Worm (Caenorhabditis elegans) whole organism, L2 larva: Measurements from ENCODE around the gene Y39G8B.9.
A peak's percentile ranks its signal among the peaks of the same experiment; 100 is the strongest.

Source experiments
- C34F6.9 ChIP-seq: fragments of 150-350 bp; optimal IDR thresholded peaks from 2 replicates; lab custom pipeline; 2014; ENCODE audit warnings: missing biosample characterization, missing genetic modification characterization
- F13H6.1 ChIP-seq: sonication (generic microtip); optimal IDR thresholded peaks from 2 replicates; lab custom pipeline; 2016; ENCODE audit warnings: missing genetic modification characterization, missing compliant biosample characterization
- R02D3.7 ChIP-seq: fragments of 150-350 bp; optimal IDR thresholded peaks from 2 replicates; lab custom pipeline; 2014; ENCODE audit warnings: missing biosample characterization, missing genetic modification characterization
- Y55F3AM.14 ChIP-seq: fragments of 200-800 bp; sonication (Bioruptor generic); optimal IDR thresholded peaks from 2 replicates; lab custom pipeline; 2018; ENCODE audit warnings: mild to moderate bottlenecking, missing genetic modification characterization, missing compliant biosample characterization
- ZK546.5 ChIP-seq: sonication (generic microtip); optimal IDR thresholded peaks from 2 replicates; lab custom pipeline; 2017; ENCODE audit warnings: missing biosample characterization, missing genetic modification characterization
- alr-1 ChIP-seq: fragments of 150-350 bp; optimal IDR thresholded peaks from 2 replicates; lab custom pipeline; 2014; ENCODE audit warnings: missing biosample characterization, missing genetic modification characterization
- aly-2 ChIP-seq: fragments of 150-350 bp; optimal IDR thresholded peaks from 2 replicates; lab custom pipeline; 2014; ENCODE audit warnings: missing biosample characterization, missing genetic modification characterization
- blmp-1 ChIP-seq: sonication (generic microtip); optimal IDR thresholded peaks from 2 replicates; lab custom pipeline; 2017; ENCODE audit warnings: missing genetic modification characterization, mild to moderate bottlenecking, missing compliant biosample characterization, antibody characterized with exemption, moderate library complexity; ENCODE audit not compliant: insufficient read depth
- ceh-16 ChIP-seq: fragments of 150-350 bp; optimal IDR thresholded peaks from 2 replicates; lab custom pipeline; 2014; ENCODE audit warnings: missing biosample characterization, missing genetic modification characterization
- ceh-82 ChIP-seq: fragments of 150-350 bp; optimal IDR thresholded peaks from 2 replicates; lab custom pipeline; 2014; ENCODE audit warnings: missing biosample characterization, missing genetic modification characterization
- crh-2 ChIP-seq: sonication (generic microtip); optimal IDR thresholded peaks from 2 replicates; lab custom pipeline; 2017; ENCODE audit warnings: missing biosample characterization, missing genetic modification characterization
- dmd-4 ChIP-seq: sonication (generic microtip); optimal IDR thresholded peaks from 2 replicates; lab custom pipeline; 2017; ENCODE audit warnings: missing biosample characterization, missing genetic modification characterization
- egl-27 ChIP-seq: sonication (generic microtip); optimal IDR thresholded peaks from 3 replicates; lab custom pipeline; 2017; ENCODE audit warnings: missing biosample characterization, missing genetic modification reagents, missing genetic modification characterization
- fos-1 ChIP-seq: fragments of 150-350 bp; optimal IDR thresholded peaks from 2 replicates; lab custom pipeline; 2014; ENCODE audit warnings: missing biosample characterization, missing genetic modification characterization
- lin-11 ChIP-seq: fragments of 150-350 bp; sonication (generic microtip); optimal IDR thresholded peaks from 2 replicates; lab custom pipeline; 2014; ENCODE audit warnings: missing biosample characterization, missing genetic modification characterization, inconsistent platforms, mixed read lengths
- lin-13 ChIP-seq: fragments of 150-350 bp; optimal IDR thresholded peaks from 2 replicates; lab custom pipeline; 2014; ENCODE audit warnings: missing biosample characterization, missing genetic modification reagents, missing genetic modification characterization
- lin-39 ChIP-seq: fragments of 150-350 bp; optimal IDR thresholded peaks from 2 replicates; lab custom pipeline; 2014; ENCODE audit warnings: missing biosample characterization, missing genetic modification reagents, missing genetic modification characterization
- lsy-2 ChIP-seq, 2 experiments: fragments of 150-350 bp in 1 of 2; sonication (generic microtip) in 1 of 2; optimal IDR thresholded peaks; 2 replicates each; lab custom pipeline; 2014 to 2017; ENCODE audit warnings: missing biosample characterization in 2 of 2, missing genetic modification characterization in 2 of 2
- mab-5 ChIP-seq: fragments of 150-350 bp; optimal IDR thresholded peaks from 2 replicates; lab custom pipeline; 2014; ENCODE audit warnings: missing biosample characterization, missing genetic modification characterization
- mdl-1 ChIP-seq, 2 experiments: fragments of 150-350 bp in 1 of 2; sonication (generic microtip) in 1 of 2; optimal IDR thresholded peaks; 2 replicates each; lab custom pipeline; 2017; ENCODE audit warnings: missing biosample characterization in 2 of 2, missing genetic modification characterization in 2 of 2
- nhr-10 ChIP-seq: sonication (generic microtip); optimal IDR thresholded peaks from 2 replicates; lab custom pipeline; 2017; ENCODE audit warnings: missing biosample characterization, missing genetic modification characterization
- nhr-21 ChIP-seq: fragments of 150-350 bp; optimal IDR thresholded peaks from 2 replicates; lab custom pipeline; 2014; ENCODE audit warnings: missing biosample characterization, missing genetic modification characterization
- nhr-23 ChIP-seq: fragments of 150-350 bp; optimal IDR thresholded peaks from 2 replicates; lab custom pipeline; 2014; ENCODE audit warnings: missing biosample characterization, missing genetic modification reagents, missing genetic modification characterization
- nhr-6 ChIP-seq: fragments of 150-350 bp; optimal IDR thresholded peaks from 2 replicates; lab custom pipeline; 2014; ENCODE audit warnings: missing biosample characterization, missing genetic modification characterization
- nhr-77 ChIP-seq: fragments of 150-350 bp; optimal IDR thresholded peaks from 2 replicates; lab custom pipeline; 2014; ENCODE audit warnings: missing biosample characterization, missing genetic modification characterization
- skn-1 ChIP-seq: sonication (generic microtip); optimal IDR thresholded peaks from 2 replicates; lab custom pipeline; 2017; ENCODE audit warnings: missing biosample characterization, missing genetic modification characterization
- sma-3 ChIP-seq: sonication (generic microtip); optimal IDR thresholded peaks from 2 replicates; lab custom pipeline; 2016; ENCODE audit warnings: missing genetic modification reagents, missing genetic modification characterization, missing compliant biosample characterization
- sma-9 ChIP-seq, 2 experiments: fragments of 150-350 bp in 1 of 2; sonication (generic microtip) in 1 of 2; optimal IDR thresholded peaks; 2 replicates each; lab custom pipeline; 2014 to 2016; ENCODE audit warnings: missing genetic modification characterization in 2 of 2, mild to moderate bottlenecking in 1 of 2, missing biosample characterization in 1 of 2, missing compliant biosample characterization in 1 of 2, missing genetic modification reagents in 1 of 2, moderate library complexity in 1 of 2
- unc-39 ChIP-seq: fragments of 150-350 bp; optimal IDR thresholded peaks from 2 replicates; lab custom pipeline; 2014; ENCODE audit warnings: missing biosample characterization, missing genetic modification characterization
- zag-1 ChIP-seq: fragments of 150-350 bp; optimal IDR thresholded peaks from 2 replicates; lab custom pipeline; 2014; ENCODE audit warnings: missing biosample characterization, missing genetic modification characterization
- ztf-1 ChIP-seq: fragments of 200-800 bp; sonication (Bioruptor generic); conservative IDR thresholded peaks from 2 replicates; pipeline ENCODE4 v1.3.6; 2022; ENCODE audit warnings: missing genetic modification characterization, missing compliant biosample characterization
- ztf-11 ChIP-seq: sonication (generic microtip); optimal IDR thresholded peaks from 2 replicates; lab custom pipeline; 2017; ENCODE audit warnings: missing biosample characterization, missing genetic modification characterization

Y39G8B.9 gene

ce11 chrII:13958359-13958758 lies 22.8 kb upstream of the Y39G8B.9 start:
- TF ChIP-seq unc-39 (tag; lab: Kevin White, UChicago) = no peak
- no peak for TF ChIP-seq Y55F3AM.14 (GFP tag; lab: Kevin White, UChicago)
- peak; percentile 10 for TF ChIP-seq sma-9 (GFP tag; optimal IDR thresholded peaks at IDR 0.05; lab: Kevin White, UChicago)
- no peak for TF ChIP-seq sma-9 (tag; optimal IDR thresholded peaks at IDR 0.05; lab: Kevin White, UChicago)
- TF ChIP-seq lsy-2 (tag; optimal IDR thresholded peaks at IDR 0.05; lab: Kevin White, UChicago) = peak in 1 of 2 experiments; percentile 11

ce11 chrII:13961567-13961966 lies 19.6 kb upstream of the Y39G8B.9 start:
- TF ChIP-seq mab-5 (tag; lab: Kevin White, UChicago) (no peak), lin-39 (tag; lab: Kevin White, UChicago) (no peak), aly-2 (tag; lab: Kevin White, UChicago) (no peak), unc-39 (tag; lab: Kevin White, UChicago) (no peak), F13H6.1 (tag; lab: Kevin White, UChicago) (no peak), ztf-11 (tag; lab: Kevin White, UChicago) (no peak), lsy-2 (tag; optimal IDR thresholded peaks at IDR 0.05; lab: Kevin White, UChicago) (no peak), R02D3.7 (tag; lab: Kevin White, UChicago) (no peak), nhr-6 (no peak), sma-3 (no peak), egl-27 (tag; lab: Kevin White, UChicago) (no peak), ceh-16 (tag; lab: Kevin White, UChicago) (no peak), zag-1 (tag; lab: Kevin White, UChicago) (no peak)
- TF ChIP-seq, all 48 proteins: peak for 0

ce11 chrII:13962319-13962718 lies 18.8 kb upstream of the Y39G8B.9 start, which contains the start of gene rpi-1:
Gene rpi-1 (minus strand): TSS chrII:13962419.
- no peak for TF ChIP-seq skn-1 (tag; lab: Kevin White, UChicago)
- TF ChIP-seq sma-9 (GFP tag; optimal IDR thresholded peaks at IDR 0.05; lab: Kevin White, UChicago) = no peak
- TF ChIP-seq sma-9 (tag; optimal IDR thresholded peaks at IDR 0.05; lab: Kevin White, UChicago) = no peak
- TF ChIP-seq nhr-6 = no peak
- no peak for TF ChIP-seq zag-1 (tag; lab: Kevin White, UChicago)
- no peak for TF ChIP-seq crh-2 (tag; lab: Kevin White, UChicago)
- no peak for TF ChIP-seq ztf-11 (tag; lab: Kevin White, UChicago)
- TF ChIP-seq blmp-1 (tag; lab: Kevin White, UChicago) = no peak
- no peak for TF ChIP-seq alr-1 (tag; lab: Kevin White, UChicago)
- TF ChIP-seq, all 48 proteins: peak for 0

- no peak for TF ChIP-seq fos-1 (tag; lab: Kevin White, UChicago)
- no peak for TF ChIP-seq nhr-23
- no peak for TF ChIP-seq lin-13 (GFP tag; lab: Kevin White, UChicago)
- TF ChIP-seq ztf-11 (tag; lab: Kevin White, UChicago) = no peak
- TF ChIP-seq nhr-77 (tag; lab: Kevin White, UChicago) = no peak
- no peak for TF ChIP-seq ztf-1 (GFP tag; lab: Robert Waterston, UW)
- no peak for TF ChIP-seq nhr-10
- TF ChIP-seq dmd-4 (tag; lab: Kevin White, UChicago) = no peak
- TF ChIP-seq nhr-21 = no peak
These were observed 16.8 kb upstream of the Y39G8B.9 start for ce11 chrII:13964325-13964724.

- TF ChIP-seq ceh-82 (no peak), Y55F3AM.14 (GFP tag; lab: Kevin White, UChicago) (no peak), lin-11 (tag; lab: Kevin White, UChicago) (no peak), ztf-11 (tag; lab: Kevin White, UChicago) (no peak), ceh-16 (tag; lab: Kevin White, UChicago) (no peak), aly-2 (tag; lab: Kevin White, UChicago) (no peak), blmp-1 (tag; lab: Kevin White, UChicago) (no peak), nhr-10 (no peak), mdl-1 (tag; optimal IDR thresholded peaks at IDR 0.05; lab: Kevin White, UChicago) (no peak), lsy-2 (tag; optimal IDR thresholded peaks at IDR 0.05; lab: Kevin White, UChicago) (no peak), crh-2 (tag; lab: Kevin White, UChicago) (no peak), egl-27 (tag; lab: Kevin White, UChicago) (no peak)
These were observed 14.9 kb upstream of the Y39G8B.9 start, which contains the start of gene W07G1.7 for ce11 chrII:13966242-13966641. Gene W07G1.7 (minus strand): TSS chrII:13966342.

- no peak for TF ChIP-seq lin-13 (GFP tag; lab: Kevin White, UChicago)
- TF ChIP-seq C34F6.9 (tag; lab: Kevin White, UChicago) = no peak
- TF ChIP-seq ztf-11 (tag; lab: Kevin White, UChicago) = no peak
- no peak for TF ChIP-seq ZK546.5 (tag; lab: Kevin White, UChicago)
- TF ChIP-seq ceh-16 (tag; lab: Kevin White, UChicago) = no peak
- TF ChIP-seq nhr-23 = no peak
These were observed 12.2 kb upstream of the Y39G8B.9 start, which contains the start of gene sre-43 for ce11 chrII:13968979-13969378. Gene sre-43 (minus strand): TSS chrII:13969079.
